Worm (Caenorhabditis elegans): Measurements from ENCODE around the gene F25G6.8.

The F25G6.8 gene

DNA sequence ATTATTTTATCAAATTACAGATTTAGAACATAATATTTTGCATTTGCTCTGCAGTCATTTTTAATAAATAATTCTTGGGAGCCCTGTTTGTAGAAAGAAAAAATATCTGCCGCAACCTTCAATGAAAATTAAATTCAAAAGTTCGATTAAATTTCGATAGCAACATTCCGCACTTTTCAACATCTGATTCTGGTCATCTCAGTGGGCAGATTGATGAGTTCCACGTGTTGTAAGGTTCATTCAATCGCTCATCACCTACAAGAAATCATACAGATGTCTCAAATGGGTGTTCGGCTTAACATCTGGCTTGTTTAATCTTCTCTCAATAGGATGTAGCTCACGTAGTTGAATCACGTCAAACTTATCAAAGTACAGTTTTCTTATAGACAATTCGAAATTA is 35.0 kb upstream of the F25G6.8 start:
- TF ChIP-seq fkh-4 (tag; optimal IDR thresholded peaks at IDR 0.05; ENCODE audit: borderline replicate concordance) (peak; percentile 92), dsc-1 (tag; optimal IDR thresholded peaks at IDR 0.05) (peak; percentile 98), pqm-1 (tag; optimal IDR thresholded peaks at IDR 0.05) (no peak), isw-1 (GFP tag; IDR thresholded peaks at IDR 0.05) (no peak), efl-1 (optimal IDR thresholded peaks at IDR 0.05) (no peak), efl-1 (GFP tag; optimal IDR thresholded peaks at IDR 0.05 in 1 of 2) (no peak)

DNA sequence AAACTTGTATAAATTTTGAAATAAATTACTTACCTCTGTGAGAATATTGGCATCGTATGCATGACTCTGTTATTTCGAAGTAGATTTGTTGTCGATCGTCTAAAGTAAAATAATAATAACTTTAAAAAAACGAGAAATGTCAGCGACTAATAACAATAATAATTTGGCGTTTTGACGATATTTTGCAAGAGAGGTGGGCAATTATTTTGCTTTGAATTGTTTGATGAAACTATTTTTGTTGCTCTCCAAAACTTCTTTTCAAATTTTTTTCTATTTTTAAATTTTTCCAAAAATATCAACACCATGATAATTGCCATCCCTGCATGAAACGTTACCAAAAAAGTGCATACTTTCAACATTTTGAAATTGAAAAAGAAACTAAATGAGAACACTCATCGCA is 34.2 kb upstream of the F25G6.8 start, which contains the start of gene F41E6.7:
TSS of gene F41E6.7 (minus strand) at position 101 of the 400 bp plus-strand sequence.
- no peak for TF ChIP-seq efl-3 (GFP tag; optimal IDR thresholded peaks at IDR 0.05)
- no peak for TF ChIP-seq ztf-4 (tag; optimal IDR thresholded peaks at IDR 0.05)

DNA sequence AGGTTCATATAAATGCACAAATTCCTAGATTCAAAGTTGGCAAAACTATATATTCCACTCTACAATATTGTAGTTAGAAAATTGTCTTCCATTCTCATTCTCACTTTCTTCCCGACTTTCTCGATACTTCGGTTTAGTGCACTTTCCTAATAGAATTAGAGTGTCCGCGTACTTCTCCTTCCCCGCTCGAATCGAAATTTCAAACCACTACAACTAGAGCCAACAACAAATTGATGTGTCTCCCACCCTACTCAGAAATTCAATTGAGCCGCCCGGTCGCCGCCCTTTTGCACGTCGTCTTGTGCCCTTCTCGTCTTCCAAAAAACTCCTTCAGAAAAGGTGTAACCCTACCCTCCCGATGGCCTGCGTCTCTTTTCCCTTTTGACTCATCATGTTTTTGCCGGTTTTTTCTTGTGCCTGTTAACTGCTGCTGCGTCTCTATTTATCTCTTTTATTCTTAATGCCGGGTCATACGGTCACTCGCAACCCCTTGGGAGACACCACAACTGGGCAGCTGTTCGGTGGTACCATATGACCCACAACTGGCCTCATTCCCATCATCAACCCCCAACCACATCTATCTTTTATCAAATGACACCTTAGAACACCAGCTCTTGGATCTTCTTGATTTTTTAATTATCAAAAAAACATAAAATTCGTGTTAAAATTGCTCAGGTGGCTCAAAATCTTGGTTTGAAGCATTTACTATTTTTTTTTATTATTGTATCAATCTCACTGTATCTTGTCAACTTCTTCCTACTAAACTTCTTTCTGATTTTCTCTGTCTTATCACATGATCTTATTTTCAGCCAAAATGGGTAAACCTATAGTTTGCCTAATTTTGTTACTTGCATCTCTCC is 29.4 kb upstream of the F25G6.8 start, which contains the start of gene tag-196:
TSS of gene tag-196 (plus strand) at position 810 of the 860 bp plus-strand sequence.
- TF ChIP-seq Y116A8C.19 (tag; optimal IDR thresholded peaks at IDR 0.05; ENCODE audit: borderline replicate concordance), result no peak
- no peak for TF ChIP-seq ets-5 (GFP tag; IDR thresholded peaks at IDR 0.05)
- no peak for TF ChIP-seq tbx-2 (tag; optimal IDR thresholded peaks at IDR 0.05)
- TF ChIP-seq nhr-20 (tag; optimal IDR thresholded peaks at IDR 0.05), result peak; percentile 12
- no peak for TF ChIP-seq pax-3 (tag; optimal IDR thresholded peaks at IDR 0.05)
- TF ChIP-seq nhr-47 (tag; optimal IDR thresholded peaks at IDR 0.05), result no peak
- no peak for TF ChIP-seq efl-1 (optimal IDR thresholded peaks at IDR 0.05)
- peak; percentile 6 to 82 for TF ChIP-seq efl-1 (GFP tag; optimal IDR thresholded peaks at IDR 0.05 in 1 of 2)
- no peak for TF ChIP-seq C34B4.2 (tag; optimal IDR thresholded peaks at IDR 0.05)
- TF ChIP-seq lsy-2 (tag; optimal IDR thresholded peaks at IDR 0.05), result peak; percentile 38 to 41
- no peak for TF ChIP-seq mab-9 (GFP tag; IDR thresholded peaks at IDR 0.05)
- TF ChIP-seq aha-1 (tag; optimal IDR thresholded peaks at IDR 0.05), result no peak
- TF ChIP-seq lin-13 (GFP tag; optimal IDR thresholded peaks at IDR 0.05), result no peak
- no peak for TF ChIP-seq ztf-4 (tag; optimal IDR thresholded peaks at IDR 0.05)
- no peak for TF ChIP-seq ama-1 (optimal IDR thresholded peaks at IDR 0.05)
- TF ChIP-seq skn-1 (tag; optimal IDR thresholded peaks at IDR 0.05), result no peak
- no peak for TF ChIP-seq snpc-4 (tag; optimal IDR thresholded peaks at IDR 0.05)
- no peak for TF ChIP-seq C04F5.9 (tag; optimal IDR thresholded peaks at IDR 0.05)
- no peak for TF ChIP-seq elt-3 (tag; optimal IDR thresholded peaks at IDR 0.05)
- TF ChIP-seq nhr-77 (tag; optimal IDR thresholded peaks at IDR 0.05), result no peak
- no peak for TF ChIP-seq swsn-7 (tag; optimal IDR thresholded peaks at IDR 0.05)
- TF ChIP-seq rnt-1 (tag; optimal IDR thresholded peaks at IDR 0.05), result peak; percentile 80
- TF ChIP-seq vab-15 (tag; optimal IDR thresholded peaks at IDR 0.05), result no peak
- TF ChIP-seq lir-3 (tag; optimal IDR thresholded peaks at IDR 0.05; ENCODE audit: poor library complexity), result no peak
- TF ChIP-seq nhr-71 (tag; optimal IDR thresholded peaks at IDR 0.05), result peak; percentile 68
- no peak for TF ChIP-seq fkh-8 (tag; optimal IDR thresholded peaks at IDR 0.05)
- peak; percentile 8 for TF ChIP-seq snu-23 (GFP tag; optimal IDR thresholded peaks at IDR 0.05)
- TF ChIP-seq tlp-1 (tag; optimal IDR thresholded peaks at IDR 0.05), result no peak
- TF ChIP-seq hlh-17 (GFP tag; optimal IDR thresholded peaks at IDR 0.05; ENCODE audit: borderline replicate concordance), result no peak
- TF ChIP-seq zag-1 (tag; optimal IDR thresholded peaks at IDR 0.05), result no peak
- TF ChIP-seq mdl-1 (tag; optimal IDR thresholded peaks at IDR 0.05), result peak in 1 of 2 experiments; percentile 18
- TF ChIP-seq unc-130 (tag; optimal IDR thresholded peaks at IDR 0.05), result peak; percentile 74
- no peak for TF ChIP-seq fkh-10 (GFP tag; optimal IDR thresholded peaks at IDR 0.05)
- TF ChIP-seq nhr-237 (tag; optimal IDR thresholded peaks at IDR 0.05), result no peak
- no peak for TF ChIP-seq aly-2 (tag; optimal IDR thresholded peaks at IDR 0.05)
- TF ChIP-seq mep-1 (tag; optimal IDR thresholded peaks at IDR 0.05), result no peak
- TF ChIP-seq efl-3 (GFP tag; optimal IDR thresholded peaks at IDR 0.05), result no peak
- peak; percentile 36; the same call in 1 of the 2 replicates for TF ChIP-seq nhr-19 (GFP tag; conservative IDR thresholded peaks at IDR 0.05)
- TF ChIP-seq isw-1 (GFP tag; IDR thresholded peaks at IDR 0.05), result no peak
- TF ChIP-seq nhr-28 (tag; optimal IDR thresholded peaks at IDR 0.05), result no peak
- TF ChIP-seq unc-62 (GFP tag; optimal IDR thresholded peaks at IDR 0.05), result no peak
- no peak for TF ChIP-seq ceh-82 (tag; optimal IDR thresholded peaks at IDR 0.05)
- TF ChIP-seq ceh-8 (GFP tag; optimal IDR thresholded peaks at IDR 0.05), result no peak
- TF ChIP-seq nhr-90 (tag; optimal IDR thresholded peaks at IDR 0.05; ENCODE audit: poor library complexity), result no peak

Data from whole organism, L1 larva.